Fruit fly (Drosophila melanogaster): ENCODE measurements around the gene CG9459.

CG9459 gene

dm6 chr3R:9784341-9785062 lies 33.7 kb downstream of the CG9459 start, which contains the start of the genes MtnA and CG8500 (continued):
- TF ChIP-seq Poxn (GFP tag; IDR thresholded peaks at IDR 0.05) (no peak), gcm (GFP tag; optimal IDR thresholded peaks at IDR 0.05) (no peak), CG10565 (GFP tag; optimal IDR thresholded peaks at IDR 0.05) (no peak), Nf-YA (GFP tag; IDR thresholded peaks at IDR 0.05) (no peak), CG4282 (GFP tag; optimal IDR thresholded peaks at IDR 0.05) (no peak), dysf (GFP tag; IDR thresholded peaks at IDR 0.05) (no peak), CG3726 (GFP tag; IDR thresholded peaks at IDR 0.05) (no peak), lab (GFP tag; optimal IDR thresholded peaks at IDR 0.05) (peak; percentile 51), CG6689 (GFP tag; IDR thresholded peaks at IDR 0.05) (no peak), NC2β (GFP tag; optimal IDR thresholded peaks at IDR 0.05) (no peak), HmgZ (tag; optimal IDR thresholded peaks at IDR 0.05) (peak; percentile 87), CG9215 (GFP tag; IDR thresholded peaks at IDR 0.05) (no peak), mam (GFP tag; optimal IDR thresholded peaks at IDR 0.05) (no peak), Opbp (GFP tag; IDR thresholded peaks at IDR 0.05; ENCODE audit: partially characterized antibody) (0 out of 3 replicates have a peak, but pooled peaks have one; percentile 24), otp (GFP tag; IDR thresholded peaks at IDR 0.05) (no peak), toy (GFP tag; IDR thresholded peaks at IDR 0.05) (no peak), ken (GFP tag; IDR thresholded peaks at IDR 0.05) (0 out of 3 replicates have a peak, but pooled peaks have one; percentile 31), CG1603 (tag; optimal IDR thresholded peaks at IDR 0.05) (no peak), CG18476 (GFP tag; optimal IDR thresholded peaks at IDR 0.05) (no peak), ERR (GFP tag; optimal IDR thresholded peaks at IDR 0.05) (no peak), CG11504 (tag; optimal IDR thresholded peaks at IDR 0.05) (no peak), Ssrp (tag; optimal IDR thresholded peaks at IDR 0.05) (no peak), CG6683 (GFP tag; optimal IDR thresholded peaks at IDR 0.05) (peak; percentile 11), caup (GFP tag; optimal IDR thresholded peaks at IDR 0.05; ENCODE audit: severe bottlenecking) (peak; percentile 13), CG15479 (GFP tag; optimal IDR thresholded peaks at IDR 0.05) (no peak), Med (GFP tag) (peak; percentile 81), vnd (GFP tag; IDR thresholded peaks at IDR 0.05; ENCODE audit: partially characterized antibody) (no peak), bcd (GFP tag; optimal IDR thresholded peaks at IDR 0.05) (no peak), Dp (GFP tag; optimal IDR thresholded peaks at IDR 0.05) (peak; percentile 64), CG15601 (tag; optimal IDR thresholded peaks at IDR 0.05) (no peak), nerfin-2 (GFP tag; IDR thresholded peaks at IDR 0.05; ENCODE audit: partially characterized antibody) (no peak), hbn (GFP tag; IDR thresholded peaks at IDR 0.05; ENCODE audit: partially characterized antibody) (no peak), Ets97D (GFP tag; optimal IDR thresholded peaks at IDR 0.05) (no peak), zen2 (GFP tag; IDR thresholded peaks at IDR 0.05; ENCODE audit: partially characterized antibody) (no peak), Oaz (GFP tag; IDR thresholded peaks at IDR 0.05) (no peak), vvl (GFP tag; IDR thresholded peaks at IDR 0.05) (no peak), tio (GFP tag; optimal IDR thresholded peaks at IDR 0.05) (no peak), CG18011 (GFP tag; optimal IDR thresholded peaks at IDR 0.05) (no peak), Myb (GFP tag; optimal IDR thresholded peaks at IDR 0.05) (no peak), ap (GFP tag; IDR thresholded peaks at IDR 0.05) (no peak), CG18619 (GFP tag; optimal IDR thresholded peaks at IDR 0.05) (no peak), Vsx1 (GFP tag; optimal IDR thresholded peaks at IDR 0.05) (no peak), klu (GFP tag; IDR thresholded peaks at IDR 0.05) (no peak), CG14050 (GFP tag; IDR thresholded peaks at IDR 0.05) (no peak), CG12391 (tag; optimal IDR thresholded peaks at IDR 0.05) (no peak), NFAT (GFP tag; IDR thresholded peaks at IDR 0.05) (no peak), trem (tag; optimal IDR thresholded peaks at IDR 0.05) (no peak), cwo (GFP tag; optimal IDR thresholded peaks at IDR 0.05) (no peak), jing (GFP tag; optimal IDR thresholded peaks at IDR 0.05) (no peak)

Measured in whole organism, embryonic.